Worm (Caenorhabditis elegans) whole organism, L1 larva: Measurements from ENCODE around the gene C39B10.5.
A peak's percentile ranks its signal among the peaks of the same experiment; 100 is the strongest.

ENCODE experiments used
- elt-3 ChIP-seq, 6 experiments: fragments of 150-350 bp in 1 of 6; sonication (generic microtip); optimal IDR thresholded peaks; 2 replicates each; lab custom pipeline; 2017 to 2018; ENCODE audit warnings: missing biosample characterization in 6 of 6, missing genetic modification characterization in 6 of 6, inconsistent platforms in 1 of 6
- lin-15B ChIP-seq: fragments of 150-350 bp; sonication (generic microtip); optimal IDR thresholded peaks from 3 replicates; lab custom pipeline; 2014; ENCODE audit warnings: missing biosample characterization, missing genetic modification characterization
- lin-39 ChIP-seq: fragments of 150-350 bp; optimal IDR thresholded peaks from 2 replicates; lab custom pipeline; 2014; ENCODE audit warnings: missing biosample characterization, missing genetic modification reagents, missing genetic modification characterization
- ztf-11 ChIP-seq, 2 experiments: sonication (generic microtip); optimal IDR thresholded peaks; 2 replicates each; lab custom pipeline; 2016 to 2017; ENCODE audit warnings: missing genetic modification characterization in 2 of 2, missing biosample characterization in 1 of 2, missing compliant biosample characterization in 1 of 2

DNA sequence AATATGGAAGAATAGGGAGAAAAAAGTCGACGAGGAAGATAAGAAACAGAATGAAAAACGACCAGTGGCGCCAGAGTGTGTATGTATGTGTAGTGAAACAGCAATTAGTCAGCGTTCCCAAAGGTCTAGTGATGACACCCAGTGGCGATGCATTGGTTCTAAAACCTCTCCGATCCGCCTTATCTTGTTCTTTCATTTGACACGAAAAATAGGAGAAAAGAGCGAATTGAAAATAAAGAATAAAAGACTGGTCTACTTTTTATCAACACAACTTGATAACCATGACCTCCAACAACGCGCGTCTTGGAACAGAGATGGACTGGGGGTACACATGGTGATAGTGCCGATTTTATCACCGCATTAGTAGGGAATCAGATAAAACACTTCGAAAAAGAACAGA lies 16.3 kb upstream of the C39B10.5 start:
- no peak for TF ChIP-seq ztf-11 (tag; optimal IDR thresholded peaks at IDR 0.05; lab: Kevin White, UChicago)
- peak in 4 of 6 experiments; percentile 32 to 90 (median 71) for TF ChIP-seq elt-3 (tag; optimal IDR thresholded peaks at IDR 0.05; lab: Kevin White, UChicago)
- no peak for TF ChIP-seq lin-15B
- no peak for TF ChIP-seq lin-39
